Worm (Caenorhabditis elegans): ENCODE measurements around the gene golg-4.

Gene golg-4

DNA sequence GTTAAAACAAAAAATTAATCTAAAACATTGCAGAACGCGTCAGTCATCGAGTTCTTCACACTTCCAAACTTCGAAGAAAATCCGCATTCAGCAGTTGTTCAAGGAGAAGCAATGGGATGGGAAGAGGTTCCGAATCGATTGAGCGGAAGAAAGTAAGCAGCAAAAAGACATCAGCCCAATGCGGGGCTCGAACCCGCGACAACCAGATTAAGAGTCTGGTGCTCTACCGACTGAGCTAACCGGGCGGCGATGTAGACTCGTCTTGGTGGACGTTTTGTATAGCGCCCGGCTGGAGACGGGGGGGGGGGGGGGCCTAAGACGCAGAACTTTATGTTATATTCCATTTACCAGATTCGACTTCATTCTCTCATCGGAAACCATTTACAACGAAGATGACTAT lies 21.4 kb downstream of the golg-4 start:
- TF ChIP-seq F26F4.8 (GFP tag; conservative IDR thresholded peaks at IDR 0.05), result no peak
- TF ChIP-seq ZK546.5 (tag; optimal IDR thresholded peaks at IDR 0.05), result no peak
- no peak for TF ChIP-seq aly-2 (tag; optimal IDR thresholded peaks at IDR 0.05)
- 0 out of 4 replicates have a peak, but pooled peaks of 1 of the 2 experiments have one; percentile 49 for TF ChIP-seq madf-5 (GFP tag; IDR thresholded peaks at IDR 0.05)
- peak; percentile 83 for TF ChIP-seq egl-43 (GFP tag; IDR thresholded peaks at IDR 0.05)
- no peak for TF ChIP-seq lir-3 (tag; optimal IDR thresholded peaks at IDR 0.05)
- TF ChIP-seq ceh-20 (GFP tag; IDR thresholded peaks at IDR 0.05), result 0 out of 2 replicates have a peak, but pooled peaks have one; percentile 15
- peak; percentile 51; the same call in 1 of the 2 replicates for TF ChIP-seq vab-7 (GFP tag; IDR thresholded peaks at IDR 0.05)
- TF ChIP-seq dmd-9 (GFP tag; IDR thresholded peaks at IDR 0.05), result no peak
- no peak for TF ChIP-seq nhr-77 (tag; optimal IDR thresholded peaks at IDR 0.05)
- no peak for TF ChIP-seq ceh-62 (tag; optimal IDR thresholded peaks at IDR 0.05)
- no peak for TF ChIP-seq spr-1 (tag; optimal IDR thresholded peaks at IDR 0.05)
- TF ChIP-seq ZK337.2 (GFP tag; IDR thresholded peaks at IDR 0.05), result 0 out of 2 replicates have a peak, but pooled peaks have one; percentile 36
- no peak for TF ChIP-seq ceh-44 (GFP tag; IDR thresholded peaks at IDR 0.05)
- peak; percentile 50; the same call in 1 of the 2 replicates for TF ChIP-seq pha-4 (GFP tag; IDR thresholded peaks at IDR 0.05)
- TF ChIP-seq pha-4 (tag; optimal IDR thresholded peaks at IDR 0.05), result no peak
- no peak for TF ChIP-seq mxl-2 (GFP tag; conservative IDR thresholded peaks at IDR 0.05)
- 0 out of 2 replicates have a peak, but pooled peaks have one; percentile 15 for TF ChIP-seq T26A8.4 (GFP tag; IDR thresholded peaks at IDR 0.05)
- no peak for TF ChIP-seq Y105C5A.15 (GFP tag; IDR thresholded peaks at IDR 0.05)
- TF ChIP-seq arid-1 (GFP tag; conservative IDR thresholded peaks at IDR 0.05), result peak; percentile 83
- TF ChIP-seq lin-38 (GFP tag; IDR thresholded peaks at IDR 0.05), result peak; percentile 66
- TF ChIP-seq ceh-82 (tag; optimal IDR thresholded peaks at IDR 0.05), result no peak
- TF ChIP-seq daf-16 (GFP tag; optimal IDR thresholded peaks at IDR 0.05), result no peak
- TF ChIP-seq daf-16 (tag; optimal IDR thresholded peaks at IDR 0.05), result no peak
- TF ChIP-seq hmg-1.1 (GFP tag; IDR thresholded peaks at IDR 0.05), result peak; percentile 49; the same call in 1 of the 2 replicates
- TF ChIP-seq ctbp-1 (GFP tag; IDR thresholded peaks at IDR 0.05), result 0 out of 2 replicates have a peak, but pooled peaks have one; percentile 43
- no peak for TF ChIP-seq nhr-41 (GFP tag; IDR thresholded peaks at IDR 0.05)
- peak; percentile 54; the same call in 1 of the 2 replicates for TF ChIP-seq zfp-3 (GFP tag; conservative IDR thresholded peaks at IDR 0.05)
- no peak for TF ChIP-seq pqm-1 (tag; optimal IDR thresholded peaks at IDR 0.05)
- TF ChIP-seq lin-29 (GFP tag; IDR thresholded peaks at IDR 0.05), result no peak
- 0 out of 2 replicates have a peak, but pooled peaks have one; percentile 14 for TF ChIP-seq php-3 (GFP tag; IDR thresholded peaks at IDR 0.05)
- TF ChIP-seq nhr-6 (tag; optimal IDR thresholded peaks at IDR 0.05), result no peak
- no peak for TF ChIP-seq dve-1 (tag; optimal IDR thresholded peaks at IDR 0.05; ENCODE audit: insufficient read depth)
- no peak for TF ChIP-seq Y5F2A.4 (GFP tag; optimal IDR thresholded peaks at IDR 0.05)
- 0 out of 2 replicates have a peak, but pooled peaks have one; percentile 14 for TF ChIP-seq mdt-29 (GFP tag; IDR thresholded peaks at IDR 0.05)
- TF ChIP-seq nhr-237 (tag; optimal IDR thresholded peaks at IDR 0.05), result no peak
- TF ChIP-seq duxl-1 (tag; optimal IDR thresholded peaks at IDR 0.05; ENCODE audit: poor library complexity), result peak; percentile 37
- no peak for TF ChIP-seq mep-1 (tag; optimal IDR thresholded peaks at IDR 0.05)
- TF ChIP-seq mes-2 (tag; optimal IDR thresholded peaks at IDR 0.05; ENCODE audit: poor library complexity, severe bottlenecking), result no peak
- peak; percentile 36 for TF ChIP-seq dmd-6 (GFP tag; IDR thresholded peaks at IDR 0.05)
- no peak for TF ChIP-seq aha-1 (tag)
- peak; percentile 63; the same call in 1 of the 2 replicates for TF ChIP-seq dmd-8 (GFP tag; IDR thresholded peaks at IDR 0.05)
- no peak for TF ChIP-seq lsy-2 (tag; optimal IDR thresholded peaks at IDR 0.05)
- TF ChIP-seq lin-1 (GFP tag; IDR thresholded peaks at IDR 0.05), result peak; percentile 22; the same call in 1 of the 2 replicates
- TF ChIP-seq nhr-25 (tag; optimal IDR thresholded peaks at IDR 0.05; ENCODE audit: borderline replicate concordance, insufficient read depth), result no peak
- TF ChIP-seq tra-1 (GFP tag; IDR thresholded peaks at IDR 0.05), result 0 out of 2 replicates have a peak, but pooled peaks have one; percentile 19
- no peak for TF ChIP-seq nhr-102 (tag; optimal IDR thresholded peaks at IDR 0.05)
- peak; percentile 79 for TF ChIP-seq lim-7 (GFP tag; IDR thresholded peaks at IDR 0.05)
- peak; percentile 74 for TF ChIP-seq set-16 (GFP tag; IDR thresholded peaks at IDR 0.05)
